Worm (Caenorhabditis elegans): ENCODE data around the gene flap-1.

The flap-1 gene

DNA sequence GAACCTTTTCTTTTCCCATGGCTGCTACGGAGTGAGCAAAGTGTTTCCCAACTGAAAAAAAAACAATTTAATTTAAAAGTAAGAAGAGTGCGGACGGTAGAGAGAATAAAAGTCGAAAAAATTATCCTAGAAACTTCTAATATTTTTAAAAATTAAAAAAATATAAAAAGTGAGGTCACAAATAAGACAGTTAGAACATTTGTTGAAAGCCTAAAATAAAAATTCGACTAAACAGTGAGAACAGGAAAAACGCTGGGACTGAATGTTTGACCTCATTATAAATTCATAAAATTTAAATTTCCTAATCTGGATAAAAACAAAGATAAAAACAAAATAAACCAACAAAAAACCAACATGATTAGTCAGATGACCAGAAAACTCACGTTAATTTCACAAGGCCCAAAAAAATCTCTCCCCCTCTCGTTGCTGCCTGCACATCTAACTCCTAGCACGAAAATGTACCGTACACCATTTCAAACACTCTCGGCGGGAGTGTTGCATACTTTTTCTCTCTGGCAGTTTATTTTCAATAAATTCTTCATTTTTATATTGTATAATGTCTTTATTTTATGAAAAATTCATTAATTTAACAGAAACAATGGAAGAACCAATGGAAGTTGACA lies 43.1 kb upstream of the flap-1 start, which contains the start of the genes eef-1A.1 and rfc-4 (continued):
- peak; percentile 24 for TF ChIP-seq zip-5 (tag; optimal IDR thresholded peaks at IDR 0.05)
- TF ChIP-seq Y22D7AL.16 (tag; optimal IDR thresholded peaks at IDR 0.05): no peak
- TF ChIP-seq rnt-1 (tag; optimal IDR thresholded peaks at IDR 0.05): peak; percentile 34
- TF ChIP-seq unc-3 (GFP tag; conservative IDR thresholded peaks at IDR 0.05): peak; percentile 44; the same call in 1 of the 2 replicates
- TF ChIP-seq unc-3 (tag; optimal IDR thresholded peaks at IDR 0.05): no peak
- TF ChIP-seq tbx-7 (tag; optimal IDR thresholded peaks at IDR 0.05): no peak
- TF ChIP-seq fax-1 (tag; optimal IDR thresholded peaks at IDR 0.05): peak; percentile 29
- TF ChIP-seq elt-2 (tag; optimal IDR thresholded peaks at IDR 0.05): peak; percentile 71
- peak; percentile 42 for TF ChIP-seq syd-9 (tag; optimal IDR thresholded peaks at IDR 0.05)
- TF ChIP-seq ceh-31 (tag; optimal IDR thresholded peaks at IDR 0.05): peak; percentile 74
- no peak for TF ChIP-seq ceh-22 (tag; optimal IDR thresholded peaks at IDR 0.05)
- TF ChIP-seq unc-55 (GFP tag; optimal IDR thresholded peaks at IDR 0.05): peak; percentile 95
- peak; percentile 6 for TF ChIP-seq ceh-6 (GFP tag; optimal IDR thresholded peaks at IDR 0.05)
- peak; percentile 80 for TF ChIP-seq madf-2 (tag; optimal IDR thresholded peaks at IDR 0.05)
- TF ChIP-seq unc-86 (tag; optimal IDR thresholded peaks at IDR 0.05): peak; percentile 68
- no peak for TF ChIP-seq ceh-24 (tag; optimal IDR thresholded peaks at IDR 0.05)
- TF ChIP-seq ceh-19 (GFP tag; optimal IDR thresholded peaks at IDR 0.05): no peak
- TF ChIP-seq ceh-34 (tag; optimal IDR thresholded peaks at IDR 0.05): peak; percentile 73
- TF ChIP-seq dve-1 (tag; optimal IDR thresholded peaks at IDR 0.05): peak; percentile 72
- peak; percentile 0 for TF ChIP-seq pha-2 (tag; optimal IDR thresholded peaks at IDR 0.05)
- TF ChIP-seq pat-9 (tag; optimal IDR thresholded peaks at IDR 0.05): no peak
- peak; percentile 48; the same call in 1 of the 2 replicates for TF ChIP-seq sox-2 (GFP tag; IDR thresholded peaks at IDR 0.05)
- TF ChIP-seq gmeb-2 (tag; optimal IDR thresholded peaks at IDR 0.05): peak; percentile 48
- TF ChIP-seq pag-3 (tag; optimal IDR thresholded peaks at IDR 0.05; ENCODE audit: borderline replicate concordance): no peak
- TF ChIP-seq hlh-15 (tag; optimal IDR thresholded peaks at IDR 0.05): no peak

DNA sequence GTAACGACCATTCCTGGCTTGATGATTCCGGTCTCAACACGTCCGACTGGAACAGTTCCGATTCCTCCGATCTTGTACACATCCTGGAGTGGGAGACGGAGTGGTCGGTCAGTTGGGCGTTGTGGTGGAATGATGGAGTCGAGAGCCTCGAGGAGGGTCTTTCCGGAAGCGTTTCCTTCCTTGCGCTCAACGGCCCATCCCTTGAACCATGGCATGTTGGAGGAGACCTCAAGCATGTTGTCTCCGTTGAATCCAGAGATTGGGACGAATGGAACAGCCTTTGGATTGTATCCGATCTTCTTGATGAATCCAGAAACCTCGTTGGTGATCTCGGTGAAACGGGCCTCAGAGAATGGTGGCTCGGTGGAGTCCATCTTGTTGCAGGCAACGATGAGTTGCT lies 42.1 kb upstream of the flap-1 start:
- TF ChIP-seq elt-4 (tag; optimal IDR thresholded peaks at IDR 0.05) (no peak), unc-42 (tag; optimal IDR thresholded peaks at IDR 0.05) (no peak), hlh-8 (tag; optimal IDR thresholded peaks at IDR 0.05) (no peak), pat-9 (tag; optimal IDR thresholded peaks at IDR 0.05) (no peak), pros-1 (tag; optimal IDR thresholded peaks at IDR 0.05) (no peak), ceh-9 (tag; optimal IDR thresholded peaks at IDR 0.05) (no peak)

DNA sequence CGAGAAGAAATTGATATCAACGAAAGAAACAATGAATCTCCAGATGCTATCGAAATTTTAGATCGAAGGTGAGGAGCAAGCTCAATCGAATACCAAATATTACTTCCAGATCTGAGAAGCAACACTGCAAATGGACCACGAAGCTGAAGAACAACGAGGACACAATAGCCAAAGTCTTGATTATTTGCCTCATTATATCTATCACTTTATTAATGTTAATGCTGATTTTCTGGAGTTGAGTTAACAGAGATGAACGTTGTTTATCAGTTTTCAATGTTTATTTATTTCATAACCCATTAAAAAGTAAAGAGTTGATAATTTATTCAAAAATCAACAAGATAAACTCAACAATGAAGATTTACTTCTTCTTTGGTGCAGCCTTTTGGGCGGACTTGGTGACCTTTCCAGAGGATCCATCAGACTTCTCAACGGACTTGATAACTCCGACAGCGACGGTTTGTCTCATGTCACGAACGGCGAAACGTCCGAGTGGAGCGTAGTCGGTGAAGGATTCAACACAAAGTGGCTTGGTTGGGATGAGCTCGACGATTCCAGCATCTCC lies 41.2 kb upstream of the flap-1 start:
- TF ChIP-seq ama-1 (optimal IDR thresholded peaks at IDR 0.05) (no peak), pros-1 (tag; optimal IDR thresholded peaks at IDR 0.05) (no peak), hlh-8 (tag; optimal IDR thresholded peaks at IDR 0.05) (no peak), madf-2 (tag; optimal IDR thresholded peaks at IDR 0.05) (no peak), elt-2 (tag; optimal IDR thresholded peaks at IDR 0.05) (no peak), ceh-48 (tag; optimal IDR thresholded peaks at IDR 0.05) (no peak), zip-5 (tag; optimal IDR thresholded peaks at IDR 0.05) (no peak), ceh-19 (GFP tag; optimal IDR thresholded peaks at IDR 0.05) (no peak), hlh-30 (tag; optimal IDR thresholded peaks at IDR 0.05; ENCODE audit: insufficient read depth) (no peak), dmd-4 (tag; optimal IDR thresholded peaks at IDR 0.05; ENCODE audit: borderline replicate concordance) (no peak), unc-3 (GFP tag; conservative IDR thresholded peaks at IDR 0.05) (no peak), unc-3 (tag; optimal IDR thresholded peaks at IDR 0.05) (no peak), ceh-18 (tag; optimal IDR thresholded peaks at IDR 0.05) (no peak), ceh-30 (tag; optimal IDR thresholded peaks at IDR 0.05) (no peak), nfya-1 (tag; optimal IDR thresholded peaks at IDR 0.05) (no peak), odd-2 (tag; optimal IDR thresholded peaks at IDR 0.05) (no peak), ttx-3 (tag; optimal IDR thresholded peaks at IDR 0.05) (no peak)

Measured in whole organism, late embryonic.